Worm (Caenorhabditis elegans) whole organism, L3 larva: ENCODE data around the gene F19G12.11.
A peak's percentile ranks its signal among the peaks of the same experiment; 100 is the strongest.

Source experiments
- R02D3.7 ChIP-seq: fragments of 150-350 bp; optimal IDR thresholded peaks from 2 replicates; lab custom pipeline; 2014; ENCODE audit warnings: missing biosample characterization, missing genetic modification characterization
- ZK546.5 ChIP-seq: sonication (generic microtip); optimal IDR thresholded peaks from 2 replicates; lab custom pipeline; 2017; ENCODE audit warnings: missing biosample characterization, missing genetic modification characterization
- ceh-16 ChIP-seq: sonication (generic microtip); optimal IDR thresholded peaks from 2 replicates; lab custom pipeline; 2017; ENCODE audit warnings: missing biosample characterization, missing genetic modification characterization
- ceh-28 ChIP-seq: fragments of 150-350 bp; optimal IDR thresholded peaks from 2 replicates; lab custom pipeline; 2014; ENCODE audit warnings: missing biosample characterization, missing genetic modification reagents, missing genetic modification characterization
- ceh-82 ChIP-seq: fragments of 150-350 bp; optimal IDR thresholded peaks from 2 replicates; lab custom pipeline; 2014; ENCODE audit warnings: missing biosample characterization, missing genetic modification characterization
- ceh-9 ChIP-seq: sonication (generic microtip); optimal IDR thresholded peaks from 2 replicates; lab custom pipeline; 2018; ENCODE audit warnings: missing biosample characterization, missing genetic modification characterization
- daf-12 ChIP-seq: fragments of 150-350 bp; optimal IDR thresholded peaks from 2 replicates; lab custom pipeline; 2014; ENCODE audit warnings: missing biosample characterization, missing genetic modification reagents, missing genetic modification characterization
- egl-27 ChIP-seq: sonication (generic microtip); optimal IDR thresholded peaks from 4 replicates; lab custom pipeline; 2017; ENCODE audit warnings: missing biosample characterization, missing genetic modification reagents, missing genetic modification characterization
- egl-5 ChIP-seq: fragments of 150-350 bp; optimal IDR thresholded peaks from 2 replicates; lab custom pipeline; 2017; ENCODE audit warnings: missing biosample characterization, missing genetic modification reagents, missing genetic modification characterization, inconsistent platforms
- elt-1 ChIP-seq: fragments of 150-350 bp; optimal IDR thresholded peaks from 2 replicates; lab custom pipeline; 2014; ENCODE audit warnings: missing biosample characterization, missing genetic modification characterization
- elt-2 ChIP-seq: sonication (generic microtip); optimal IDR thresholded peaks from 2 replicates; lab custom pipeline; 2016; ENCODE audit warnings: missing genetic modification reagents, mild to moderate bottlenecking, missing genetic modification characterization, missing compliant biosample characterization
- elt-3 ChIP-seq, 3 experiments: fragments of 150-350 bp in 1 of 3; sonication (generic microtip) in 2 of 3; optimal IDR thresholded peaks; 2 replicates in 2 of 3; 4 replicates in 1 of 3; lab custom pipeline; 2014 to 2017; ENCODE audit warnings: missing biosample characterization in 3 of 3, missing genetic modification characterization in 3 of 3
- eor-1 ChIP-seq, 2 experiments: fragments of 150-350 bp; optimal IDR thresholded peaks; 2 replicates each; lab custom pipeline; 2014 to 2018; ENCODE audit warnings: missing biosample characterization in 2 of 2, missing genetic modification characterization in 2 of 2
- fkh-10 ChIP-seq: sonication (generic microtip); optimal IDR thresholded peaks from 2 replicates; lab custom pipeline; 2017; ENCODE audit warnings: missing biosample characterization, missing genetic modification reagents, missing genetic modification characterization
- fkh-2 ChIP-seq: fragments of 150-350 bp; optimal IDR thresholded peaks from 2 replicates; lab custom pipeline; 2014; ENCODE audit warnings: missing biosample characterization, missing genetic modification reagents, missing genetic modification characterization
- fos-1 ChIP-seq: fragments of 150-350 bp; optimal IDR thresholded peaks from 2 replicates; lab custom pipeline; 2014; ENCODE audit warnings: missing biosample characterization, missing genetic modification characterization
- jun-1 ChIP-seq: fragments of 150-350 bp; optimal IDR thresholded peaks from 2 replicates; lab custom pipeline; 2014; ENCODE audit warnings: missing biosample characterization, missing genetic modification reagents, missing genetic modification characterization
- lin-15B ChIP-seq: fragments of 150-350 bp; optimal IDR thresholded peaks from 2 replicates; lab custom pipeline; 2014; ENCODE audit warnings: missing biosample characterization, missing genetic modification characterization
- lin-39 ChIP-seq: fragments of 150-350 bp; optimal IDR thresholded peaks from 2 replicates; lab custom pipeline; 2018; ENCODE audit warnings: missing biosample characterization, missing genetic modification reagents, missing genetic modification characterization
- lsy-12 ChIP-seq: sonication (generic microtip); optimal IDR thresholded peaks from 2 replicates; lab custom pipeline; 2016; ENCODE audit warnings: mild to moderate bottlenecking, missing genetic modification characterization, missing compliant biosample characterization
- mdl-1 ChIP-seq: fragments of 150-350 bp; optimal IDR thresholded peaks from 2 replicates; lab custom pipeline; 2014; ENCODE audit warnings: missing biosample characterization, missing genetic modification characterization
- mml-1 ChIP-seq: fragments of 150-350 bp; sonication (generic microtip); optimal IDR thresholded peaks from 3 replicates; lab custom pipeline; 2014; ENCODE audit warnings: missing biosample characterization, missing genetic modification characterization
- nfya-1 ChIP-seq: sonication (generic microtip); optimal IDR thresholded peaks from 2 replicates; lab custom pipeline; 2017; ENCODE audit warnings: missing genetic modification characterization, mild to moderate bottlenecking, missing compliant biosample characterization, antibody characterized with exemption, moderate library complexity; ENCODE audit not compliant: insufficient read depth
- nhr-11 ChIP-seq: fragments of 150-350 bp; optimal IDR thresholded peaks from 2 replicates; lab custom pipeline; 2014; ENCODE audit warnings: missing biosample characterization, missing genetic modification characterization
- nhr-12 ChIP-seq: fragments of 150-350 bp; optimal IDR thresholded peaks from 2 replicates; lab custom pipeline; 2014; ENCODE audit warnings: missing biosample characterization, missing genetic modification characterization
- nhr-23 ChIP-seq: fragments of 150-350 bp; optimal IDR thresholded peaks from 2 replicates; lab custom pipeline; 2014; ENCODE audit warnings: missing biosample characterization, missing genetic modification reagents, missing genetic modification characterization
- nhr-237 ChIP-seq: fragments of 150-350 bp; optimal IDR thresholded peaks from 2 replicates; lab custom pipeline; 2014; ENCODE audit warnings: missing biosample characterization, missing genetic modification characterization
- nhr-25 ChIP-seq: sonication (generic microtip); optimal IDR thresholded peaks from 2 replicates; lab custom pipeline; 2017; ENCODE audit warnings: missing biosample characterization, missing genetic modification characterization
- nhr-28 ChIP-seq: fragments of 150-350 bp; optimal IDR thresholded peaks from 2 replicates; lab custom pipeline; 2014; ENCODE audit warnings: missing biosample characterization, missing genetic modification characterization
- nhr-43 ChIP-seq: sonication (generic microtip); optimal IDR thresholded peaks from 2 replicates; lab custom pipeline; 2016; ENCODE audit warnings: mild to moderate bottlenecking, missing genetic modification characterization, missing compliant biosample characterization; ENCODE audit not compliant: poor library complexity, severe bottlenecking
- nhr-67 ChIP-seq: fragments of 150-350 bp; optimal IDR thresholded peaks from 2 replicates; lab custom pipeline; 2014; ENCODE audit warnings: missing biosample characterization, missing genetic modification characterization
- nhr-76 ChIP-seq: fragments of 150-350 bp; sonication (generic microtip); optimal IDR thresholded peaks from 5 replicates; lab custom pipeline; 2014; ENCODE audit warnings: missing biosample characterization, missing genetic modification characterization
- nhr-77 ChIP-seq: fragments of 150-350 bp; optimal IDR thresholded peaks from 2 replicates; lab custom pipeline; 2014; ENCODE audit warnings: missing biosample characterization, missing genetic modification characterization
- pha-4 ChIP-seq: fragments of 150-350 bp; optimal IDR thresholded peaks from 2 replicates; lab custom pipeline; 2014; ENCODE audit warnings: missing biosample characterization, missing genetic modification reagents, missing genetic modification characterization
- pqm-1 ChIP-seq: fragments of 150-350 bp; optimal IDR thresholded peaks from 2 replicates; lab custom pipeline; 2017; ENCODE audit warnings: missing biosample characterization, missing genetic modification characterization, inconsistent platforms
- sea-2 ChIP-seq: fragments of 150-350 bp; sonication (generic microtip); optimal IDR thresholded peaks from 4 replicates; lab custom pipeline; 2014; ENCODE audit warnings: missing biosample characterization, missing genetic modification reagents, missing genetic modification characterization
- skn-1 ChIP-seq: fragments of 150-350 bp; optimal IDR thresholded peaks from 2 replicates; lab custom pipeline; 2014; ENCODE audit warnings: missing biosample characterization, missing genetic modification characterization
- snpc-4 ChIP-seq: fragments of 150-350 bp; optimal IDR thresholded peaks from 2 replicates; lab custom pipeline; 2014; ENCODE audit warnings: missing biosample characterization, missing genetic modification characterization
- tbx-2 ChIP-seq: sonication (generic microtip); optimal IDR thresholded peaks from 2 replicates; lab custom pipeline; 2016; ENCODE audit warnings: mild to moderate bottlenecking, missing genetic modification characterization, missing compliant biosample characterization
- unc-39 ChIP-seq: sonication (generic microtip); optimal IDR thresholded peaks from 4 replicates; lab custom pipeline; 2017; ENCODE audit warnings: missing biosample characterization, missing genetic modification characterization
- unc-62 ChIP-seq: fragments of 150-350 bp; sonication (generic microtip); optimal IDR thresholded peaks from 4 replicates; lab custom pipeline; 2014; ENCODE audit warnings: missing biosample characterization, missing genetic modification reagents, missing genetic modification characterization
- zag-1 ChIP-seq: fragments of 150-350 bp; optimal IDR thresholded peaks from 2 replicates; lab custom pipeline; 2014; ENCODE audit warnings: missing biosample characterization, missing genetic modification characterization

Gene F19G12.11

DNA sequence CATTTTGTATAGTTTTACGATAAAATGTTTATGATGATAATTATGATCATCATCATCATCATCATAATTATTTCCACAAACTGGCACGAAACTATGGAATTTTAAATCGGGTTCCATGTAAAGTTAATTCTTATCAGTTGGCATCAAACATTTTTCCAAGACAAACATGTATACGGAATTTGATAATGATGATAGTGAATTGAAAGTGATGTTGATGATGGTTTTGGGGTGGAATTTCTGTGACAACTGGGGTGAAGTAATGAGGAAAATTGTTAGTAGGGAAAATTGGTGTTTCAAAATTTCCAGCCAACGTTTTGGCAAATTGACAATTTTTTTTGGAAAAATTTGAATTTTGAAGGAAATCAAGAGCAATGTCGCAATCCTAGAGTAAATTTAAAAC is 33.4 kb upstream of the F19G12.11 start:
- TF ChIP-seq nhr-12 (tag; lab: Kevin White, UChicago) (no peak), nhr-237 (no peak), ceh-82 (no peak), egl-27 (no peak), nhr-23 (tag; lab: Kevin White, UChicago) (no peak), nhr-43 (tag; lab: Kevin White, UChicago) (no peak)

DNA sequence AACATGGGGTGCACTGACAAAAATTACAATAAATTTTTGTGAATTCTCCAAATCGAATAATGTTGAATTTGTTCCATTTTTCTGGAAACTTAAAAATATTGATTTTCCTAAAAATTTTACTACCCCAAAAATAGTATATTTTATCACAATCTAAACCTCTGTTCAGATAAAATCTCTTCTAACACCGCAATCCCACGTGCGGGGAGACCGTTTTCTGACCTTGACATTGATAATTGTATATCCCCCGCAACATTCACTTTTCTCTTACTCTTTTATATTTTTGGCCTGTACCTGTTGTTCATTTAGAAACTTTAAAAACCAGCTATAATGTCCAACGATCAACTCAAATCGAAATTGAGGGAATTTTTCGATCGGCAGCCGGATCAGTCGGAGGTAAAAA is 32.5 kb upstream of the F19G12.11 start, which contains the start of gene D1005.2:
Gene D1005.2 (plus strand): TSS at position 230 of the 400 bp plus-strand sequence.
- TF ChIP-seq nhr-11 (tag; lab: Kevin White, UChicago) (no peak), nhr-25 (tag; lab: Kevin White, UChicago) (peak; percentile 41), nhr-23 (tag; lab: Kevin White, UChicago) (peak; percentile 63)

DNA sequence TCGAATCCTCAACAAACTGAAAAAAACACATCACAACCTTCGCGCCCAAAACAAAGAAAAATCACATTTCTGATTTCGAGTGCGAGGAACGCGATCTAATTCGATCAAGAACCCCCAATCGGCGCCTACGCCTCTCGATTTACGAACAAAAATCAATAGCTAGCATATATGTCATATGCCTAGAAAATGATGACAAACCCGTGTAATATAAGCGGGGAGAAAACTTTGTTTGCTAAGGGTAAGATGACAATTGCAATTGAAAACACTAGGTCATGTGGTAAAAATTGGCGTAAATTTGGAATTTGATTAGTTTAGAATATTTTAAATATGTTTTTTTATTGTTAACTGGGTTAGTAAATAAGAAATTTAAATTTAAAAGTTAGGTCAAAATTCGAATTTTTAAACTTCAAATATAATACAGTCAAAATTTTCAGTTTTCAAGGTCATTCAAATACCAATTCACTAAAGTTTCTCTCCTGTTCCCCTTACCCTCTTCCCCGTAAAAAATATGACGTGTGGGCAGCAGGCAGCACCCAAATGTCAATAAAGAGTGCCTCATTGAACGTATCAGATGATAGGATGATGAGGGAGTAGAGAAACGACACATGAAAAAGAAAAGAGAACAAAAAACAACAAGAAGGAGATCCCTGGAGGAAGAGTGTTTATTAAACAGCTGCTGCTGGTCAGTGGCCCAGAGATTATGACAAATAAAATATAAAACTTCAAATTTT is 30.2 kb upstream of the F19G12.11 start:
- peak; percentile 57 for TF ChIP-seq pqm-1 (tag; lab: Kevin White, UChicago)
- no peak for TF ChIP-seq lsy-12 (tag; lab: Kevin White, UChicago)
- TF ChIP-seq ZK546.5 = no peak
- no peak for TF ChIP-seq nhr-28
- TF ChIP-seq ceh-82 = no peak
- TF ChIP-seq ceh-16 (tag; lab: Kevin White, UChicago) = no peak
- peak; percentile 17 for TF ChIP-seq nhr-43 (tag; lab: Kevin White, UChicago)
- TF ChIP-seq fos-1 (tag; lab: Kevin White, UChicago) = no peak
- peak; percentile 45 for TF ChIP-seq elt-2
- TF ChIP-seq fkh-10 = no peak
- TF ChIP-seq jun-1 (tag; lab: Kevin White, UChicago) = no peak
- peak; percentile 86 for TF ChIP-seq egl-5 (tag; lab: Kevin White, UChicago)
- TF ChIP-seq egl-27 = peak; percentile 42
- peak; percentile 21 for TF ChIP-seq nhr-23 (tag; lab: Kevin White, UChicago)
- TF ChIP-seq snpc-4 (tag; lab: Kevin White, UChicago) = no peak
- peak; percentile 39 for TF ChIP-seq nfya-1
- no peak for TF ChIP-seq mml-1 (tag; lab: Kevin White, UChicago)
- TF ChIP-seq ceh-28 (tag; lab: Kevin White, UChicago) = peak; percentile 9
- TF ChIP-seq daf-12 (tag; lab: Kevin White, UChicago) = no peak
- peak; percentile 57 for TF ChIP-seq nhr-25 (tag; lab: Kevin White, UChicago)
- TF ChIP-seq elt-1 = no peak
- TF ChIP-seq sea-2 (GFP tag; lab: Kevin White, UChicago) = no peak
- no peak for TF ChIP-seq nhr-77
- TF ChIP-seq pha-4 (tag; lab: Kevin White, UChicago) = peak; percentile 99
- TF ChIP-seq fkh-2 = no peak
- TF ChIP-seq unc-39 = no peak
- TF ChIP-seq nhr-237 = no peak
- TF ChIP-seq eor-1 (tag; optimal IDR thresholded peaks at IDR 0.05; lab: Kevin White, UChicago) = no peak
- peak; percentile 91 for TF ChIP-seq skn-1 (tag; lab: Kevin White, UChicago)

DNA sequence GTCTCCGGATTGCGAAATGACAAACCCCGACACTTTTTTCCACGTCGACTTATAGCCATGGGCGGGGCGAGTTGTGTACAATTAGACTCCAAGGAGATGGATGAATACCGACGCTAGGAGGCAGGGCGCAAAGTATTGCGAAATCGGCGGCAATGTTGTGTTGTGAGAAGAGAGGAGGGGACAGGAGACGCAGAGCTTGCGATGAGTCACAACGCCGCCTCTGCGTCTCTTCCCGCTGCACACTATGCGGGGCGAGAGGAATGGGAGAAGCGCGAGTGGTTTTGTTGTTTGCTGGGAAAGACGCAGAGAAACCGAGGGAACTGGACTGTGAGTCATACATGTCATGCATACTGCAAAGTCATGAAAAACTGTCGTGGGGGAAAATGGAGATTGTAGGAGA is 28.1 kb upstream of the F19G12.11 start:
- TF ChIP-seq tbx-2 (peak; percentile 84), nhr-25 (tag; lab: Kevin White, UChicago) (peak; percentile 98), mml-1 (tag; lab: Kevin White, UChicago) (no peak), nhr-77 (peak; percentile 25), eor-1 (tag; optimal IDR thresholded peaks at IDR 0.05; lab: Kevin White, UChicago) (no peak), elt-1 (peak; percentile 6), pqm-1 (tag; lab: Kevin White, UChicago) (peak; percentile 55), nhr-12 (tag; lab: Kevin White, UChicago) (no peak), fos-1 (tag; lab: Kevin White, UChicago) (peak; percentile 100), ceh-82 (peak; percentile 81), fkh-2 (peak; percentile 27), snpc-4 (tag; lab: Kevin White, UChicago) (peak; percentile 79), egl-5 (tag; lab: Kevin White, UChicago) (peak; percentile 17), nfya-1 (peak; percentile 88), nhr-28 (no peak), nhr-67 (tag; lab: Kevin White, UChicago) (no peak), unc-39 (peak; percentile 16), nhr-43 (tag; lab: Kevin White, UChicago) (peak; percentile 74), pha-4 (tag; lab: Kevin White, UChicago) (peak; percentile 94), elt-3 (tag; optimal IDR thresholded peaks at IDR 0.05; lab: Kevin White, UChicago) (peak in 2 of 3 experiments; percentile 44 to 77), daf-12 (tag; lab: Kevin White, UChicago) (no peak), egl-27 (peak; percentile 90), R02D3.7 (tag; lab: Kevin White, UChicago) (peak; percentile 57), unc-62 (GFP tag; lab: Kevin White, UChicago) (peak; percentile 64), lin-39 (peak; percentile 93), nhr-76 (tag; lab: Kevin White, UChicago) (no peak), skn-1 (tag; lab: Kevin White, UChicago) (peak; percentile 83), mdl-1 (tag; lab: Kevin White, UChicago) (peak; percentile 76), nhr-11 (tag; lab: Kevin White, UChicago) (peak; percentile 84), ceh-9 (tag; lab: Kevin White, UChicago) (no peak), jun-1 (tag; lab: Kevin White, UChicago) (peak; percentile 99), zag-1 (no peak), lin-15B (tag; lab: Kevin White, UChicago) (peak; percentile 48)
